Fruit fly (Drosophila melanogaster): ENCODE results near the gene Dok.

Dok gene

DNA sequence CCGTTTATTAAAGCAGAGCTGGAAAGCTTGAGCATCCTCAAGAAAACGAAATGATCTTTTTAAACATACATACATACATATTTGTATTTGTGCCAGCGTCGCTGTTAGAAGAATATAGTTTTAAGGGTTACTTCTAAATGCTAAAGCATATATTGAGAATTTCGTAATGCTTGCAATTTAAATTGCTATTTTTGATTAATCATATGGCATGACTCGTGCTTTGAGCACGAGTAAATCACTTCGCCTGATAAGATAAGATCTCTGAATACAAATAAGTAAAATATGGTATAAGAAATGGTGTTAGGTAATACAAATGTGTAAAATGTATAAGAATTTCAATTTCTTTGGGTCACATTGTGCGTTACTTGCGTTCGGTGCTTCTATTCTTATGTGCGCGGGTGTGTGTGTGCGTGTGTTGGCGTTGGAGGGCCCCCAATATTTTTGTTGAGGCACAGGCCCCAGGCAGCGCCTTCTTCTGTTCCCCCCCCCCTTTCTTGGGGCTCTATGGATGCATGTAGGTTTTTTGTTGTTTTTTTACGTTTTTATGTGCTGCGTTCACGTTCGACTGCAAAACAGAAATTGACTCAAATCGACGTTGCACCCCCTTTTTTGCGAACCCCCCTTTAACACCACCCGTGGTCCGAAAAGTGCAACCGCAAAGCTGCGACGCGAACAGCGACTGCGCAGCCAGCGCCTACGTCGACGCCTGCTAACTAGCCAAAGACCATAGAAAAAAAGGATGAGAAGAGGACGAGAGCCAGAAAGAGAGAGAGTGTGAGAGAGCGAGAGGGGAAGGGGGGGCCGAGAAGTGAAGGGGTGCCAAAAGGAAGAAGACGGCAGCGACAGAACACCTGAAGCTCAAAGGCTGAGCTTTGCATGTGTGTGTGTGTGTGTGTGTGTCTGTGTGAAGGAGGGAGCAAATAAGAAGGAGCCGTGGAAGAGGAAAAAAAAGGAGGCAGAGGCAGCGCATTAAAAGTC is 22.4 kb upstream of the Dok start:
- TF ChIP-seq Hr96 (GFP tag; optimal IDR thresholded peaks at IDR 0.05): peak; percentile 42
- peak; percentile 15 for TF ChIP-seq CG7101 (tag; optimal IDR thresholded peaks at IDR 0.05)
- no peak for TF ChIP-seq Crg-1 (GFP tag; optimal IDR thresholded peaks at IDR 0.05)
- no peak for TF ChIP-seq ovo (GFP tag; optimal IDR thresholded peaks at IDR 0.05)
- TF ChIP-seq CG11617 (GFP tag; optimal IDR thresholded peaks at IDR 0.05): peak; percentile 50
- TF ChIP-seq tj (GFP tag; optimal IDR thresholded peaks at IDR 0.05): no peak
- TF ChIP-seq CG5204 (GFP tag; optimal IDR thresholded peaks at IDR 0.05): peak; percentile 34
- TF ChIP-seq toe (GFP tag; optimal IDR thresholded peaks at IDR 0.05): no peak
- TF ChIP-seq CG7045 (GFP tag; optimal IDR thresholded peaks at IDR 0.05): peak; percentile 20
- TF ChIP-seq CG1620 (GFP tag; optimal IDR thresholded peaks at IDR 0.05): peak; percentile 48
- TF ChIP-seq pad (GFP tag; optimal IDR thresholded peaks at IDR 0.05): no peak
- no peak for TF ChIP-seq cic (GFP tag; optimal IDR thresholded peaks at IDR 0.05)
- no peak for TF ChIP-seq CG14711 (tag; optimal IDR thresholded peaks at IDR 0.05)
- TF ChIP-seq bab1 (GFP tag; optimal IDR thresholded peaks at IDR 0.05): no peak
- TF ChIP-seq Mnt (GFP tag; optimal IDR thresholded peaks at IDR 0.05): no peak
- TF ChIP-seq CG33017 (tag; optimal IDR thresholded peaks at IDR 0.05): peak; percentile 1
- no peak for TF ChIP-seq kay (GFP tag; ENCODE audit: borderline replicate concordance)
- TF ChIP-seq cnc (optimal IDR thresholded peaks at IDR 0.05): peak in 1 of 2 experiments; percentile 52
- no peak for TF ChIP-seq CG12768 (GFP tag; optimal IDR thresholded peaks at IDR 0.05)
- no peak for TF ChIP-seq Clk (GFP tag; optimal IDR thresholded peaks at IDR 0.05)

DNA sequence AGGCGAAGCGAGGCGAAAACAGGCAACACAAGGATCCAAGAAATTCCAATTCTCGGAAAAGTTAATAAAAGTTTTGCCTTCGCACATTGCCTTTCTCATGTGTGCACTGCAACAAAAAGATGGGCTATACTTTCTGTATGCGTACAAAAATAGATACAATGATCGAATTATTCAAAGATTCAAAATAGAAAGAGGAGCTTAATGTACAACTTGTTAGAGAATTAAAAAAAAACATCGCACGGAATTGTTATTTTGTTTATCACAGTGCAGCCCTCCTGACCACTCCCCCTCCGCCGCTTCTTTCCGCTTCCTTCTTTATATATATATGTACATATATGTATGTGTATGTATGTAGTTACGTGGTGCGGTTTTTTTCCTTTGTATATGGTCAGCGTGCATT is 21.7 kb upstream of the Dok start:
- TF ChIP-seq toe (GFP tag; optimal IDR thresholded peaks at IDR 0.05): no peak
- TF ChIP-seq tj (GFP tag; optimal IDR thresholded peaks at IDR 0.05): no peak
- TF ChIP-seq cnc (optimal IDR thresholded peaks at IDR 0.05): no peak
- no peak for TF ChIP-seq CG11617 (GFP tag; optimal IDR thresholded peaks at IDR 0.05)
- TF ChIP-seq CG33017 (tag; optimal IDR thresholded peaks at IDR 0.05): no peak
- no peak for TF ChIP-seq CG7101 (tag; optimal IDR thresholded peaks at IDR 0.05)
- TF ChIP-seq Hr96 (GFP tag; optimal IDR thresholded peaks at IDR 0.05): no peak
- TF ChIP-seq bab1 (GFP tag; optimal IDR thresholded peaks at IDR 0.05): no peak
- no peak for TF ChIP-seq CG1620 (GFP tag; optimal IDR thresholded peaks at IDR 0.05)
- TF ChIP-seq Mnt (GFP tag; optimal IDR thresholded peaks at IDR 0.05): no peak
- no peak for TF ChIP-seq CG12768 (GFP tag; optimal IDR thresholded peaks at IDR 0.05)
- TF ChIP-seq cic (GFP tag; optimal IDR thresholded peaks at IDR 0.05): no peak
- no peak for TF ChIP-seq Crg-1 (GFP tag; optimal IDR thresholded peaks at IDR 0.05)

DNA sequence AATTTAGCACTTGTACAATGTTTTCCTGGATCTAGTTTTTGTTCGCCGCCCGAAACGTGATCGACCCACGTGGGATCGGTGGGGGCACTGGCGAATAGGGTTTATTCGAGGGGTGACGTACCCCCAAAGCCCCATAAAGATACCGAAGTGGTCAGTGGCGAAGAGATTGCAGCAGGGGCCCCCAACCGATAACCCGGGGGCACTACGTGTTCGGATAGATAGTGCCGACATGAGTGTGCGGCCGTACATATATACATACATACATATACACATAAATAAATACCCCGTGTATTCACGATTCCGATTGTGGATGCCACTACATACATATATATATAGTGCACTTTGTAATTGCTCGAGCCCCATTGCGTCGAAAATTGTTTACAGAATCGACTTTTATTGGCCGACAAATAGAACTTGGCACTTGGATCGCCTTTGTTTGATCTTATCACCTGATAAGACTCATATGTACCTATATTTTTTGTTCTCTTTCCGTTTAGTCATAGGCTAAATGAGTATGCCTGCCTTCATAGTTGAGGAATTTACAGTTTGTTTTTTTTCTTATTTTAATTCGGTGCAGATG is 20.1 kb upstream of the Dok start:
- no peak for TF ChIP-seq CG7101 (tag; optimal IDR thresholded peaks at IDR 0.05)
- no peak for TF ChIP-seq bab1 (GFP tag; optimal IDR thresholded peaks at IDR 0.05)
- no peak for TF ChIP-seq CG14711 (tag; optimal IDR thresholded peaks at IDR 0.05)
- TF ChIP-seq CG11617 (GFP tag; optimal IDR thresholded peaks at IDR 0.05): no peak
- TF ChIP-seq Mnt (GFP tag; optimal IDR thresholded peaks at IDR 0.05): peak; percentile 53
- TF ChIP-seq Clk (GFP tag; optimal IDR thresholded peaks at IDR 0.05): no peak
- TF ChIP-seq cic (GFP tag; optimal IDR thresholded peaks at IDR 0.05): peak; percentile 50
- no peak for TF ChIP-seq Crg-1 (GFP tag; optimal IDR thresholded peaks at IDR 0.05)
- TF ChIP-seq CG1620 (GFP tag; optimal IDR thresholded peaks at IDR 0.05): no peak
- no peak for TF ChIP-seq toe (GFP tag; optimal IDR thresholded peaks at IDR 0.05)
- TF ChIP-seq cnc (optimal IDR thresholded peaks at IDR 0.05): no peak
- TF ChIP-seq kay (GFP tag; ENCODE audit: borderline replicate concordance): peak; percentile 84

DNA sequence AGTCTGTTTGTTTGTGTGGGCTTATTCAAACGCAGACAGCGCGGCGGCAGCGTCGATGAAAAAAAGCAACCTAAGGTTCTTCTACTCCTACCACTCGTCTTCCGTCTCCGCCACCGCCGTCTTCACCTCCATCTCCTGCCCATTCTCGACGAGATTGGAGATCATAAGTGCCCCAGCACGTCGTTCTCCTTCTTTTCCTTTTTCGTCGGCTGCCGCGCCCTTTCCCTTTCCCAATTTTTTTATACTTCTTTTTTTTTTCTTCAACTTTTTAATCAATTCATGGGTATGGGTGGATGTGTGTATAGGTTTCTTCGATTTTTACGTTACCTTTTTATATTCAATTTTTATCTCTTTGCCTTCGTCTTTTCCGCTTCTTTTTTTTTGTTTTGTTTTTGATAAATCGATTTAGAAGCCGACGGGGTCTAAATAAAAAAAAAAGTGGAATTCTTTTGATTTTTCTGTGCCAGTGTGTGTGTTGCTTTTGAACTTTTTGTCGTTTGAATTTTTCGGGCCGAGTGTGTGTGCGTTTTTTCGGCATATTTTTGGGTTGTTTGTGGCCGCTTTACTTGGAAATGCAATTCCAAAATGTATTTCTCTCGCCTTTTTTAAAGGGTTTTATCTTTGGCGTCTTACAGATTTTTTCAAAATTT is 19.1 kb upstream of the Dok start:
- no peak for TF ChIP-seq Crg-1 (GFP tag; optimal IDR thresholded peaks at IDR 0.05)
- no peak for TF ChIP-seq CG7045 (GFP tag; optimal IDR thresholded peaks at IDR 0.05)
- no peak for TF ChIP-seq Hr96 (GFP tag; optimal IDR thresholded peaks at IDR 0.05)

DNA sequence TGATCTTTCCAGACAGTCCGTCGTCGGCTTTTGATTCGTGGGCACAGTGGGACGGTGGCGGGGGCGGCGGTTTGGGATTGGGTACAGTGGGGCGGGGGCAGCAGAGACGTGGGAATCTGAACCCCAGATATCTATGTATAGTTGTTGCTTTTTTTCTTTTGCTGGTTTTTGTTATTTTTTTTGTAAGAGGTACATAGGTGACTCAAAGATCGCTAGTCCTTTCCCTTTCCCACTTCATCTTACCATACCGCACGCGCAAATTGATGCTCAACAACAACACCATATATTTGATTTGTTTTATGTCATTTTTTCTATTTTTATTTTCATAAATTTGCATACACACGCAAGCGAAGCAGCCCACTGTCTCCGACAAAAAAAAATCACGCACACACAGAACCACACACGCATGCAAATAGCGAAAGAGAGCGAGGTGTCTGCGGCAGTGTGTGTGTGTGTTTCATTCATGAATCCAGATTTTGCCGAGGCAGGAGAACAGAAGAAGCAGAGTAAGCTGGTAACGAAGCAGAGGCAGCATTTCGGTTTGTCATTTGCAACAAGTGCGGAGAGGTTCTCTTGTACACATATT is 18.2 kb upstream of the Dok start:
- TF ChIP-seq Mnt (GFP tag; optimal IDR thresholded peaks at IDR 0.05): peak; percentile 29
- no peak for TF ChIP-seq toe (GFP tag; optimal IDR thresholded peaks at IDR 0.05)
- no peak for TF ChIP-seq CG7045 (GFP tag; optimal IDR thresholded peaks at IDR 0.05)
- peak; percentile 52 for TF ChIP-seq tj (GFP tag; optimal IDR thresholded peaks at IDR 0.05)
- TF ChIP-seq bab1 (GFP tag; optimal IDR thresholded peaks at IDR 0.05): peak; percentile 0
- TF ChIP-seq CG14711 (tag; optimal IDR thresholded peaks at IDR 0.05): peak; percentile 10
- TF ChIP-seq cic (GFP tag; optimal IDR thresholded peaks at IDR 0.05): peak; percentile 51
- TF ChIP-seq ovo (GFP tag; optimal IDR thresholded peaks at IDR 0.05): no peak
- TF ChIP-seq CG1620 (GFP tag; optimal IDR thresholded peaks at IDR 0.05): no peak
